Fruit fly (Drosophila melanogaster) whole organism: ENCODE results near the gene GstD10.

Source experiments
- CG8478 ChIP-seq: fragments of >200 bp; optimal IDR thresholded peaks from 2 replicates; lab custom pipeline; 2018; ENCODE audit warnings: inconsistent platforms
- EcR ChIP-seq, 2 experiments: fragments of >200 bp; optimal IDR thresholded peaks; 2 replicates each; lab custom pipeline; 2017; ENCODE audit warnings: missing biosample characterization in 2 of 2, missing genetic modification characterization in 2 of 2, missing genetic modification reagents in 2 of 2
- psq ChIP-seq: fragments of >200 bp; optimal IDR thresholded peaks from 2 replicates; lab custom pipeline; 2017

DNA sequence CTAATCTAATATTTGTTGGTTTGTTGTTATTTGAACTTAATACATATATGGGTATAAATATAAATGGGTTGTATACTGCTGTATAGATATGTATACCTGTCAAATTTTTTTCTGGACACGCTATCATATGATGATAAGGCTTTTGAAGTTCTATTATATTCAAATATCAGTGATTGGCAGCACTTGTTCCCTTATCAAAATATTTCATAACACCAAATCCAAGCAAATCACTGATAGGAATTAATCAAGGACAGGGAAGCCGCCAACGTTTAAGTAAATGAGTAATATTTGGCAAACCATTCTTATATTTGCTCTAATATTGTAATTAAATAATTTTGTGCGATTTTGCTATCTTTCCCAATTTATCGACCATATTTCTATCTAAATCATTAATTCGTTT is 13.7 kb upstream of the GstD10 start:
- no peak for TF ChIP-seq EcR (GFP tag; optimal IDR thresholded peaks at IDR 0.05; lab: Kevin White, UChicago)
- TF ChIP-seq CG8478 = no peak
- no peak for TF ChIP-seq psq (lab: Kevin White, UChicago)
